Fruit fly (Drosophila melanogaster) whole organism, wandering third instar larva: ENCODE results near the gene tup.

Source experiments
- Dfd ChIP-seq: fragments of >200 bp; optimal IDR thresholded peaks from 2 replicates; lab custom pipeline; 2017; ENCODE audit warnings: missing biosample characterization, missing genetic modification characterization
- N ChIP-seq: fragments of >200 bp; optimal IDR thresholded peaks from 2 replicates; lab custom pipeline; 2018; ENCODE audit warnings: missing biosample characterization, missing external identifiers, missing genetic modification characterization
- Rel ChIP-seq, 2 experiments: fragments of 200-800 bp; sonication (Bioruptor generic) in 1 of 2; optimal IDR thresholded peaks; 2 replicates in 1 of 2; 3 replicates in 1 of 2; lab custom pipeline; 2016 to 2019; ENCODE audit warnings: mild to moderate bottlenecking in 2 of 2, missing biosample characterization in 2 of 2, missing genetic modification characterization in 2 of 2, moderate library complexity in 1 of 2
- br ChIP-seq: fragments of 200-800 bp; sonication (Bioruptor generic); optimal IDR thresholded peaks from 2 replicates; lab custom pipeline; 2016; ENCODE audit warnings: missing biosample characterization, missing genetic modification characterization
- fru ChIP-seq: fragments of 200-800 bp; sonication (Bioruptor generic); optimal IDR thresholded peaks from 3 replicates; lab custom pipeline; 2016; ENCODE audit warnings: missing biosample characterization, mild to moderate bottlenecking, missing genetic modification characterization
- woc ChIP-seq: sonication (Bioruptor generic); optimal IDR thresholded peaks from 2 replicates; lab custom pipeline; 2016; ENCODE audit warnings: missing biosample characterization, mild to moderate bottlenecking, missing genetic modification characterization

- TF ChIP-seq Rel (GFP tag; optimal IDR thresholded peaks at IDR 0.05; lab: Kevin White, UChicago) (no peak), Rel (tag; optimal IDR thresholded peaks at IDR 0.05; lab: Kevin White, UChicago) (no peak), fru (no peak), woc (no peak), N (no peak), Dfd (GFP tag; lab: Kevin White, UChicago) (no peak), br (no peak)
Measured at dm6 chr2L:18899862-18900261, 18.8 kb upstream of the tup start.
